Fruit fly (Drosophila melanogaster): ENCODE results near the gene Dscam4.
A peak's percentile ranks its signal among the peaks of the same experiment; 100 is the strongest.

Gene Dscam4

dm6 chr3L:8296941-8297340 lies 58.5 kb downstream of the Dscam4 start, which contains the start of gene Rab19 (continued):
- TF ChIP-seq Max (GFP tag; optimal IDR thresholded peaks at IDR 0.05): no peak
- no peak for TF ChIP-seq Drgx (GFP tag; IDR thresholded peaks at IDR 0.05)
- TF ChIP-seq lmd (GFP tag; IDR thresholded peaks at IDR 0.05): no peak
- no peak for TF ChIP-seq eyg (GFP tag; optimal IDR thresholded peaks at IDR 0.05)
- TF ChIP-seq CG9817 (tag; optimal IDR thresholded peaks at IDR 0.05): no peak
- TF ChIP-seq maf-S (GFP tag; optimal IDR thresholded peaks at IDR 0.05): no peak
- TF ChIP-seq exex (tag; optimal IDR thresholded peaks at IDR 0.05): no peak
- TF ChIP-seq CG16813 (GFP tag; IDR thresholded peaks at IDR 0.05; ENCODE audit: partially characterized antibody): peak; percentile 86
- TF ChIP-seq psq (GFP tag; optimal IDR thresholded peaks at IDR 0.05): no peak
- no peak for TF ChIP-seq esg (GFP tag; conservative IDR thresholded peaks at IDR 0.05)
- TF ChIP-seq CG14014 (GFP tag; IDR thresholded peaks at IDR 0.05): no peak
- TF ChIP-seq slbo (GFP tag; IDR thresholded peaks at IDR 0.05): no peak
- no peak for TF ChIP-seq fu2 (GFP tag; optimal IDR thresholded peaks at IDR 0.05)
- TF ChIP-seq Usf (GFP tag; optimal IDR thresholded peaks at IDR 0.05): no peak
- TF ChIP-seq so (GFP tag; IDR thresholded peaks at IDR 0.05): no peak
- TF ChIP-seq CG1603 (tag; optimal IDR thresholded peaks at IDR 0.05): no peak
- TF ChIP-seq CG6254 (GFP tag; optimal IDR thresholded peaks at IDR 0.05): no peak
- TF ChIP-seq tgo (GFP tag; IDR thresholded peaks at IDR 0.05): no peak
- TF ChIP-seq CG6683 (GFP tag; optimal IDR thresholded peaks at IDR 0.05): no peak
- no peak for TF ChIP-seq prd (optimal IDR thresholded peaks at IDR 0.05)
- no peak for TF ChIP-seq prd (GFP tag; IDR thresholded peaks at IDR 0.05)
- no peak for TF ChIP-seq Hmx (GFP tag; optimal IDR thresholded peaks at IDR 0.05)
- no peak for TF ChIP-seq ATbp (GFP tag; optimal IDR thresholded peaks at IDR 0.05)
- no peak for TF ChIP-seq CG9876 (GFP tag; optimal IDR thresholded peaks at IDR 0.05)
- no peak for TF ChIP-seq Ada2b (GFP tag; IDR thresholded peaks at IDR 0.05)
- no peak for TF ChIP-seq CG4424 (GFP tag; optimal IDR thresholded peaks at IDR 0.05)
- peak; percentile 93 for TF ChIP-seq CG14710 (tag; optimal IDR thresholded peaks at IDR 0.05)
- no peak for TF ChIP-seq D (optimal IDR thresholded peaks at IDR 0.05)
- TF ChIP-seq D (GFP tag; optimal IDR thresholded peaks at IDR 0.05): no peak
- no peak for TF ChIP-seq Rx (GFP tag; IDR thresholded peaks at IDR 0.05)
- TF ChIP-seq ara (GFP tag; IDR thresholded peaks at IDR 0.05): no peak
- TF ChIP-seq CG7963 (GFP tag; IDR thresholded peaks at IDR 0.05; ENCODE audit: partially characterized antibody): peak; percentile 65; the same call in 2 of the 3 replicates
- no peak for TF ChIP-seq grau (tag; optimal IDR thresholded peaks at IDR 0.05)
- no peak for TF ChIP-seq ind (GFP tag; optimal IDR thresholded peaks at IDR 0.05)
- peak; percentile 85 for TF ChIP-seq vnd (GFP tag; IDR thresholded peaks at IDR 0.05; ENCODE audit: partially characterized antibody)
- no peak for TF ChIP-seq da (GFP tag; optimal IDR thresholded peaks at IDR 0.05)
- TF ChIP-seq Gsc (GFP tag; IDR thresholded peaks at IDR 0.05): no peak

DNA sequence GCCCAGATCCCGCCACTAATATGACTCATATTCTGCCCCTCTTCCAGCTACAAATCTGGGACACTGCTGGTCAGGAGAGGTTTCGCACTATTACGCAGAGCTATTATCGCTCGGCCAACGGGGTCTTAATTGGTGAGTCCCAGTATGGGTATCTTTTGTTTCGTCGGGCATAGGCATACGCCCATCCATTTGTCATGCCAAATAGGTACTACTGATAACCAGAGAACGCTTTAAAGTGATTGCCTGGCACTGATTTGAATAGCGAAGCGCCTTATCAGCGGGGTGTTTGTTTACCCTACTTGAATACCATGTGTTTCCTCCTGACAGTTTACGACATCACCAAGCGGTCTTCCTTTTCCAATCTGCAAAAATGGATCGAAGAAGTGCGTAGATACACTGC lies 59.0 kb downstream of the Dscam4 start:
- TF ChIP-seq CG1529 (GFP tag; optimal IDR thresholded peaks at IDR 0.05) (no peak), knrl (GFP tag; IDR thresholded peaks at IDR 0.05; ENCODE audit: partially characterized antibody) (no peak), exex (tag; optimal IDR thresholded peaks at IDR 0.05) (peak; percentile 65), CG4282 (GFP tag; optimal IDR thresholded peaks at IDR 0.05) (no peak), zf30C (GFP tag; optimal IDR thresholded peaks at IDR 0.05) (no peak), Atf3 (GFP tag; optimal IDR thresholded peaks at IDR 0.05) (no peak), Pdp1 (GFP tag; optimal IDR thresholded peaks at IDR 0.05) (peak in 1 of 2 experiments; percentile 1), nom (GFP tag; optimal IDR thresholded peaks at IDR 0.05) (no peak), CG31388 (GFP tag; optimal IDR thresholded peaks at IDR 0.05) (no peak), h (optimal IDR thresholded peaks at IDR 0.05) (no peak), Drgx (GFP tag; IDR thresholded peaks at IDR 0.05) (no peak), Sox102F (GFP tag; optimal IDR thresholded peaks at IDR 0.05) (no peak), CG6683 (GFP tag; optimal IDR thresholded peaks at IDR 0.05) (no peak), Tbp (GFP tag; optimal IDR thresholded peaks at IDR 0.05) (no peak), Gug (GFP tag; IDR thresholded peaks at IDR 0.05) (no peak), CG11696 (GFP tag; IDR thresholded peaks at IDR 0.05) (no peak), mam (GFP tag; optimal IDR thresholded peaks at IDR 0.05) (no peak), NFAT (GFP tag; IDR thresholded peaks at IDR 0.05) (no peak), CG10654 (GFP tag; optimal IDR thresholded peaks at IDR 0.05) (no peak), run (tag; optimal IDR thresholded peaks at IDR 0.05) (no peak), CG17359 (tag; optimal IDR thresholded peaks at IDR 0.05) (no peak)
